Worm (Caenorhabditis elegans): Measurements from ENCODE around the gene Y69A2AR.50.

The Y69A2AR.50 gene

ce11 chrIV:2601988-2602861, 40.1 kb downstream of the Y69A2AR.50 start (continued):
- TF ChIP-seq mab-5 (tag; optimal IDR thresholded peaks at IDR 0.05) (peak; percentile 84), snpc-4 (tag; optimal IDR thresholded peaks at IDR 0.05) (peak; percentile 81), ceh-16 (tag; optimal IDR thresholded peaks at IDR 0.05) (no peak), ztf-4 (tag; optimal IDR thresholded peaks at IDR 0.05) (peak; percentile 98)

ce11 chrIV:2602862-2603189, 40.7 kb downstream of the Y69A2AR.50 start:
- TF ChIP-seq blmp-1 (tag; optimal IDR thresholded peaks at IDR 0.05; ENCODE audit: insufficient read depth) (no peak), nhr-21 (tag; optimal IDR thresholded peaks at IDR 0.05) (no peak), unc-62 (GFP tag; optimal IDR thresholded peaks at IDR 0.05) (no peak), peb-1 (tag; optimal IDR thresholded peaks at IDR 0.05) (no peak), crh-2 (tag; optimal IDR thresholded peaks at IDR 0.05) (no peak)

- TF ChIP-seq crh-2 (tag; optimal IDR thresholded peaks at IDR 0.05) (no peak), nhr-21 (tag; optimal IDR thresholded peaks at IDR 0.05) (peak; percentile 10), ztf-4 (tag; optimal IDR thresholded peaks at IDR 0.05) (no peak), snpc-4 (tag; optimal IDR thresholded peaks at IDR 0.05) (no peak), nhr-77 (tag; optimal IDR thresholded peaks at IDR 0.05) (no peak), R02D3.7 (tag; optimal IDR thresholded peaks at IDR 0.05) (no peak), lin-39 (tag; optimal IDR thresholded peaks at IDR 0.05) (no peak), lsy-2 (tag; optimal IDR thresholded peaks at IDR 0.05) (peak in 1 of 2 experiments; percentile 34), nhr-12 (tag; optimal IDR thresholded peaks at IDR 0.05) (no peak), elt-3 (tag; optimal IDR thresholded peaks at IDR 0.05) (no peak), nhr-237 (tag; optimal IDR thresholded peaks at IDR 0.05) (no peak), nhr-11 (tag; optimal IDR thresholded peaks at IDR 0.05) (no peak), C34F6.9 (tag; optimal IDR thresholded peaks at IDR 0.05) (peak; percentile 37), nhr-6 (tag; optimal IDR thresholded peaks at IDR 0.05) (no peak), sma-9 (GFP tag; optimal IDR thresholded peaks at IDR 0.05) (peak; percentile 68), sma-9 (tag; optimal IDR thresholded peaks at IDR 0.05) (no peak), F13H6.1 (tag; optimal IDR thresholded peaks at IDR 0.05) (no peak), unc-62 (GFP tag; optimal IDR thresholded peaks at IDR 0.05) (no peak), unc-39 (tag; optimal IDR thresholded peaks at IDR 0.05) (no peak), mbf-1 (tag; optimal IDR thresholded peaks at IDR 0.05) (no peak), peb-1 (tag; optimal IDR thresholded peaks at IDR 0.05) (no peak), sem-4 (tag; optimal IDR thresholded peaks at IDR 0.05) (no peak), ZK546.5 (tag; optimal IDR thresholded peaks at IDR 0.05) (no peak), ztf-1 (GFP tag; conservative IDR thresholded peaks at IDR 0.05) (no peak), unc-55 (GFP tag; optimal IDR thresholded peaks at IDR 0.05) (no peak), skn-1 (tag; optimal IDR thresholded peaks at IDR 0.05) (no peak), lin-11 (tag; optimal IDR thresholded peaks at IDR 0.05) (no peak), aly-2 (tag; optimal IDR thresholded peaks at IDR 0.05) (no peak), lin-13 (GFP tag; optimal IDR thresholded peaks at IDR 0.05) (peak; percentile 19), sma-3 (GFP tag; optimal IDR thresholded peaks at IDR 0.05) (no peak), egl-27 (tag; optimal IDR thresholded peaks at IDR 0.05) (no peak), ztf-11 (tag; optimal IDR thresholded peaks at IDR 0.05) (no peak), zag-1 (tag; optimal IDR thresholded peaks at IDR 0.05) (no peak), gmeb-1 (tag; optimal IDR thresholded peaks at IDR 0.05) (no peak), elt-1 (tag; optimal IDR thresholded peaks at IDR 0.05) (no peak), blmp-1 (tag; optimal IDR thresholded peaks at IDR 0.05; ENCODE audit: insufficient read depth) (no peak), ceh-82 (tag; optimal IDR thresholded peaks at IDR 0.05) (no peak), nhr-129 (tag; optimal IDR thresholded peaks at IDR 0.05) (peak; percentile 73), nhr-23 (tag; optimal IDR thresholded peaks at IDR 0.05) (no peak), Y55F3AM.14 (GFP tag; optimal IDR thresholded peaks at IDR 0.05) (peak; percentile 44), fos-1 (tag; optimal IDR thresholded peaks at IDR 0.05) (no peak), nhr-25 (tag; optimal IDR thresholded peaks at IDR 0.05) (peak; percentile 13), alr-1 (tag; optimal IDR thresholded peaks at IDR 0.05) (no peak), nhr-10 (tag; optimal IDR thresholded peaks at IDR 0.05) (no peak), ceh-16 (tag; optimal IDR thresholded peaks at IDR 0.05) (no peak), mdl-1 (tag; optimal IDR thresholded peaks at IDR 0.05) (no peak)
Measured at ce11 chrIV:2603556-2604021, 41.4 kb downstream of the Y69A2AR.50 start.
